Worm (Caenorhabditis elegans) whole organism, late embryonic: ENCODE measurements around the gene T27A10.5.

ENCODE experiments used
- C08G9.2 ChIP-seq: sonication (generic microtip); optimal IDR thresholded peaks from 2 replicates; lab custom pipeline; 2016; ENCODE audit warnings: mild to moderate bottlenecking, missing genetic modification characterization, moderate library complexity, missing compliant biosample characterization
- C38D4.7 ChIP-seq: fragments of 200-800 bp; sonication (Bioruptor generic); optimal IDR thresholded peaks from 2 replicates; lab custom pipeline; 2018; ENCODE audit warnings: mild to moderate bottlenecking, missing genetic modification characterization, moderate library complexity, missing compliant biosample characterization
- K02D7.2 ChIP-seq: sonication (generic microtip); optimal IDR thresholded peaks from 2 replicates; lab custom pipeline; 2017; ENCODE audit warnings: mild to moderate bottlenecking, missing genetic modification characterization, missing compliant biosample characterization
- K09A11.1 ChIP-seq: sonication (generic microtip); optimal IDR thresholded peaks from 2 replicates; lab custom pipeline; 2017; ENCODE audit warnings: antibody characterized with exemption, mild to moderate bottlenecking, missing genetic modification characterization, missing compliant biosample characterization; ENCODE audit not compliant: insufficient read depth
- Y22D7AL.16 ChIP-seq: sonication (generic microtip); optimal IDR thresholded peaks from 2 replicates; lab custom pipeline; 2016; ENCODE audit warnings: missing genetic modification characterization, missing compliant biosample characterization
- ama-1 ChIP-seq: fragments of 150-350 bp; optimal IDR thresholded peaks from 2 replicates; lab custom pipeline; 2014
- ceh-14 ChIP-seq: sonication (generic microtip); optimal IDR thresholded peaks from 2 replicates; lab custom pipeline; 2016; ENCODE audit warnings: missing genotype, missing genetic modification characterization, missing compliant biosample characterization
- ceh-22 ChIP-seq: sonication (generic microtip); optimal IDR thresholded peaks from 2 replicates; lab custom pipeline; 2017; ENCODE audit warnings: missing biosample characterization, missing genetic modification characterization
- ceh-24 ChIP-seq: sonication (generic microtip); optimal IDR thresholded peaks from 2 replicates; lab custom pipeline; 2016; ENCODE audit warnings: mild to moderate bottlenecking, missing genetic modification characterization, missing compliant biosample characterization
- ceh-45 ChIP-seq: fragments of 200-800 bp; sonication (Bioruptor generic); IDR thresholded peaks from 2 replicates; pipeline ENCODE4 v1.3.6; 2022; ENCODE audit warnings: missing genetic modification reagents, missing genetic modification characterization, missing compliant biosample characterization
- ceh-48 ChIP-seq: sonication (generic microtip); optimal IDR thresholded peaks from 2 replicates; lab custom pipeline; 2016; ENCODE audit warnings: missing genetic modification characterization, inconsistent platforms, missing compliant biosample characterization
- ceh-6 ChIP-seq: fragments of 200-800 bp; sonication (Bioruptor generic); optimal IDR thresholded peaks from 2 replicates; lab custom pipeline; 2018; ENCODE audit warnings: mild to moderate bottlenecking, missing genetic modification characterization, missing compliant biosample characterization
- ceh-9 ChIP-seq: sonication (generic microtip); optimal IDR thresholded peaks from 2 replicates; lab custom pipeline; 2016; ENCODE audit warnings: mild to moderate bottlenecking, missing genetic modification characterization, inconsistent platforms, missing compliant biosample characterization
- dve-1 ChIP-seq: sonication (generic microtip); optimal IDR thresholded peaks from 2 replicates; lab custom pipeline; 2017; ENCODE audit warnings: antibody characterized with exemption, mild to moderate bottlenecking, missing genetic modification characterization, missing compliant biosample characterization
- elt-2 ChIP-seq: sonication (generic microtip); optimal IDR thresholded peaks from 2 replicates; lab custom pipeline; 2016; ENCODE audit warnings: missing genetic modification reagents, missing genetic modification characterization, missing compliant biosample characterization
- elt-4 ChIP-seq: sonication (generic microtip); optimal IDR thresholded peaks from 2 replicates; lab custom pipeline; 2016; ENCODE audit warnings: missing genetic modification characterization, missing compliant biosample characterization
- ets-4 ChIP-seq: sonication (generic microtip); optimal IDR thresholded peaks from 2 replicates; lab custom pipeline; 2016; ENCODE audit warnings: missing genetic modification characterization, missing compliant biosample characterization
- eyg-1 ChIP-seq: sonication (generic microtip); optimal IDR thresholded peaks from 2 replicates; lab custom pipeline; 2016; ENCODE audit warnings: missing genotype, missing genetic modification characterization, missing compliant biosample characterization
- fkh-10 ChIP-seq: fragments of 150-350 bp; optimal IDR thresholded peaks from 2 replicates; lab custom pipeline; 2014; ENCODE audit warnings: missing biosample characterization, missing genetic modification reagents, missing genetic modification characterization
- hlh-13 ChIP-seq: fragments of 200-800 bp; sonication (Bioruptor generic); optimal IDR thresholded peaks from 2 replicates; lab custom pipeline; 2018; ENCODE audit warnings: mild to moderate bottlenecking, missing genetic modification characterization, missing compliant biosample characterization
- hlh-15 ChIP-seq: sonication (generic microtip); optimal IDR thresholded peaks from 2 replicates; lab custom pipeline; 2016; ENCODE audit warnings: missing genetic modification characterization, missing compliant biosample characterization
- hlh-8 ChIP-seq: sonication (generic microtip); optimal IDR thresholded peaks from 2 replicates; lab custom pipeline; 2016; ENCODE audit warnings: missing genotype, missing genetic modification characterization, missing compliant biosample characterization
- lin-11 ChIP-seq: fragments of 200-800 bp; sonication (Bioruptor generic); optimal IDR thresholded peaks from 2 replicates; lab custom pipeline; 2018; ENCODE audit warnings: mild to moderate bottlenecking, missing genetic modification characterization, missing compliant biosample characterization
- nfya-1 ChIP-seq: sonication (generic microtip); optimal IDR thresholded peaks from 2 replicates; lab custom pipeline; 2017; ENCODE audit warnings: missing genetic modification characterization, mild to moderate bottlenecking, missing compliant biosample characterization, antibody characterized with exemption, moderate library complexity
- nhr-11 ChIP-seq: fragments of 150-350 bp; optimal IDR thresholded peaks from 2 replicates; lab custom pipeline; 2014; ENCODE audit warnings: missing biosample characterization, missing genetic modification characterization
- nhr-232 ChIP-seq: sonication (generic microtip); optimal IDR thresholded peaks from 2 replicates; lab custom pipeline; 2016; ENCODE audit warnings: missing genetic modification characterization, missing compliant biosample characterization
- pag-3 ChIP-seq: sonication (generic microtip); optimal IDR thresholded peaks from 2 replicates; lab custom pipeline; 2016; ENCODE audit warnings: missing compliant biosample characterization, missing genetic modification characterization, borderline replicate concordance
- pax-1 ChIP-seq: fragments of 150-350 bp; optimal IDR thresholded peaks from 2 replicates; lab custom pipeline; 2014; ENCODE audit warnings: missing biosample characterization, missing genetic modification characterization
- rnt-1 ChIP-seq: sonication (generic microtip); optimal IDR thresholded peaks from 2 replicates; lab custom pipeline; 2016; ENCODE audit warnings: missing genetic modification characterization, missing compliant biosample characterization
- syd-9 ChIP-seq: sonication (generic microtip); optimal IDR thresholded peaks from 2 replicates; lab custom pipeline; 2016; ENCODE audit warnings: mild to moderate bottlenecking, missing genetic modification characterization, moderate library complexity, missing compliant biosample characterization
- tbx-2 ChIP-seq: sonication (generic microtip); optimal IDR thresholded peaks from 2 replicates; lab custom pipeline; 2016; ENCODE audit warnings: missing genetic modification characterization, missing compliant biosample characterization
- unc-42 ChIP-seq: sonication (generic microtip); optimal IDR thresholded peaks from 2 replicates; lab custom pipeline; 2016; ENCODE audit warnings: missing genotype, missing genetic modification characterization, missing compliant biosample characterization
- zip-5 ChIP-seq: sonication (generic microtip); optimal IDR thresholded peaks from 2 replicates; lab custom pipeline; 2016; ENCODE audit warnings: missing genetic modification characterization, missing compliant biosample characterization

The T27A10.5 gene

DNA sequence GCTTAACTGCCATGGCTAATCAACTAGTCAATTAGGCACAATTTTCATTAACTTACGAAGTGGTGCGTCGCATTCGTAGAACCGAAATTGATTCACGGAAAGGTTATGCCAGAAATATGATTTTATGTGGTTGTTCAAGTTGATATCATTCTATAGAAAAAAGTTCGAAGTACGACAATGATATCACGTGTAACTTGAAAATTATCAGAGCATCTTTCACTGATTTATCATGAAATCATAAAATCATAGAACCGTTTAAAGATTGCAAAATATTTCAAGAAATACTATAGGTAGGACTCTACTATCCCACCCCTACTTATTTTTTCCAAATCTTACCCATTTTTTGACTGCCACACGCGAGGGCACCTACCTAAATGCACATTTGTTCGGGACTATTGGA is 20.4 kb downstream of the T27A10.5 start:
- TF ChIP-seq unc-42 (tag; lab: Kevin White, UChicago) = no peak
- no peak for TF ChIP-seq ceh-6
- TF ChIP-seq nfya-1 = no peak
- TF ChIP-seq elt-2 (tag; lab: Kevin White, UChicago) = no peak
- no peak for TF ChIP-seq pag-3 (tag; lab: Kevin White, UChicago)
- no peak for TF ChIP-seq ama-1 (lab: Kevin White, UChicago)
- TF ChIP-seq ceh-22 (tag; lab: Kevin White, UChicago) = no peak

DNA sequence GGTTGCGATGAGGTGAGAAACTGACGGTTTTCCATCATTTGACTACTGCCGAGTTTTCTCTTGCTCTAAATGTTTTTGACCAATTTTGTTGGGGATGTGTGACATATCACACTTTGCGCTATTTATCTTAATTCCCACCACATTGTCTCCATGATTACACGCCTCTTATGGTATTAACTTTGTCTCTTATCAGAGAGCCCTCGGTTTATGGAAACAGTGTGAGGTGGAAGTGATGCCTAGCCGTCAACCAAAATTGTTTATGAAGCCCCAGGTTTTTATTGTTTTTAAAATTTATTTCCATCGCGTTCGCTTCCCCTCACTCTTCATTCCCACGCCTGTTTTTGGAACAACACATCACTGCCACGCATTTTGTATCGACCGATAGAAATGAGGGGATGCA is 22.2 kb downstream of the T27A10.5 start:
- TF ChIP-seq elt-2 (tag; lab: Kevin White, UChicago) (peak; percentile 4), C38D4.7 (GFP tag; lab: Kevin White, UChicago) (no peak), K09A11.1 (no peak), pax-1 (tag; lab: Kevin White, UChicago) (no peak), syd-9 (tag; lab: Kevin White, UChicago) (no peak)

DNA sequence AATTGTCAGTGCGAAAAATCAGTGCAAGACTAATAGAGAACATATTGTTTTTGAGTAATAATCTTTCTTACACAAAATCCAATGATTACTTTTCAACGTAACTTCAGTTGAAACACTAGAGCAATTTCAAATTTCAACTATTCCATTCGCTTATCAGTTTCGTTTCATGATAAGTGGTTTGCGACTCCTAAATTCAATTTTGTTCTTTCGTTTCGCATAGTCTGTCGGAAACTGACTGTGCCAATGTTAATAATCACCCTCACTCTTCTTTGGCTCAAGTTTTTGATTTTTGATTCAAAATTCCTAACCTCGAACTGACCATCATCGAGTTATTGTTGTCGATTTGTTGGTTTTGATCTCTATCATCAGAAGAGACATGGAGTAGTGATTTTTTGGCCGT is 24.7 kb downstream of the T27A10.5 start:
- no peak for TF ChIP-seq zip-5 (tag; lab: Kevin White, UChicago)
- no peak for TF ChIP-seq hlh-8 (tag; lab: Kevin White, UChicago)
- TF ChIP-seq C08G9.2 (tag; lab: Kevin White, UChicago) = no peak
- TF ChIP-seq Y22D7AL.16 (tag; lab: Kevin White, UChicago) = no peak
- no peak for TF ChIP-seq ets-4
- no peak for TF ChIP-seq ceh-9 (tag; lab: Kevin White, UChicago)
- TF ChIP-seq elt-2 (tag; lab: Kevin White, UChicago) = no peak
- TF ChIP-seq lin-11 = no peak
- TF ChIP-seq rnt-1 (tag; lab: Kevin White, UChicago) = no peak
- no peak for TF ChIP-seq K09A11.1
- TF ChIP-seq pax-1 (tag; lab: Kevin White, UChicago) = no peak
- no peak for TF ChIP-seq unc-42 (tag; lab: Kevin White, UChicago)

DNA sequence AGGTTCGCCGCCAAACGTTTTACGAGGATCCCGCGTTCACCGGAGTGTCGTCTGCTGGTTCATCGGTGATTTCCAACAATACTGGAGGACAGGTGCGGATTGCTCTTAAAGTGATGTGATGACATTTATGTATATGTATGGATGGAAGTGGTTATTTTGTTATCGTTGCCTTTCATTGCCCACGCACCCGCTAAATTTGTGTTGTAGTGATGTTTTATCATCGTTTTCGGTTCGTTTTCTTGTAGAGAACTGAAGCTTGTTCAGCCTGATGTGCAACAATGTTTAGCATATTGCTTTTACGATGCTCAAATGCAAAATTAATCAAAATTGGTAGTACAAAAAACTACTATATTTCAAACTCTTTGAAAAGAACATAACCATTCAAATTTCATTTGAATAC is 25.6 kb downstream of the T27A10.5 start:
- TF ChIP-seq nfya-1 (no peak), ceh-24 (tag; lab: Kevin White, UChicago) (no peak), fkh-10 (no peak), ama-1 (lab: Kevin White, UChicago) (no peak), hlh-15 (no peak), zip-5 (tag; lab: Kevin White, UChicago) (no peak), elt-4 (tag; lab: Kevin White, UChicago) (no peak), hlh-8 (tag; lab: Kevin White, UChicago) (no peak), syd-9 (tag; lab: Kevin White, UChicago) (no peak), ceh-45 (GFP tag; lab: Robert Waterston, UW) (no peak), eyg-1 (tag; lab: Kevin White, UChicago) (no peak), ceh-14 (tag; lab: Kevin White, UChicago) (no peak), nhr-11 (tag; lab: Kevin White, UChicago) (no peak), hlh-13 (GFP tag; lab: Kevin White, UChicago) (no peak), ets-4 (no peak), elt-2 (tag; lab: Kevin White, UChicago) (no peak), K02D7.2 (no peak)
- TF ChIP-seq, all 69 proteins: peak for 0

DNA sequence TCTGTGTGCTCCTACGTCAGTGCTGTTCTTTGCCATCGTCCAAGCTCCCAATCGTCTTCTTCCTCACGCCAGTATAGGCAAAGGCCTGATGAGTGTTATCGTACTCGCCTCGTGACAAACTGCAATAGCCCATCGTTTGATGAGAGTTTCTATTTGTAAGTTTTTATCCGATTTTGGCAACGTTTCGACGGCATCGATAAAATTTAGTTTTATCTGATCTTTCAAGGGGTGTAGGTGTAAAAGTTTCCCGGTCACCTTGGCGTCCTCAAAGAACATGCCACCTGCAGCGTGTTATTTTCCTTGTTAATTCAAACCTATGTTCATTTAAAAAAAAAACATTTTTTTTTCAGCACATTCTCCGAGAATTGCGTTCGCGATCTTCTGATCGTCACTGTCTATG is 26.3 kb downstream of the T27A10.5 start:
- TF ChIP-seq nhr-232 (tag; lab: Kevin White, UChicago) (no peak), dve-1 (tag; lab: Kevin White, UChicago) (no peak), K02D7.2 (no peak), ceh-24 (tag; lab: Kevin White, UChicago) (no peak), tbx-2 (tag; lab: Kevin White, UChicago) (no peak), rnt-1 (tag; lab: Kevin White, UChicago) (no peak), ceh-48 (tag; lab: Kevin White, UChicago) (no peak)
